Worm (Caenorhabditis elegans): Measurements from ENCODE around the gene npr-1.

DNA sequence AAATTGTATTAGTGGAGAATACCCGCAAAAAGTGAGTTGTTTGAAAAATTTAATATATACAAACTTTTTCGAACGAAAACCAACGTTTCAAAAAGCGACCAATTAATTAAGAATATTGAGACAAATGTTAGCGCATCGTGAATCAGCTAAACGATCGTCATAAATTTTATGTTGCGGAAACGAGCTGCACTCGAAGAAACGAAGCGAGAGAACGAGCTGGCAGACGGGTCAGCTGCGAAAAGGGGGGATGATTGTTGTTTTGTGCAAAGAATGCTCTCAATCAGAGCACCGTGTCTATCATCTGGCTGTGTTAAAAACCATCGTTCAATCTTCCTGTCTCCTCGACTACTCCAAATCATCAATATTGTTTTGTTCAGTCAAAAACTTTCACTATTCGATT is 34.2 kb upstream of the npr-1 start:
- no peak for TF ChIP-seq nfya-1 (tag; optimal IDR thresholded peaks at IDR 0.05; ENCODE audit: insufficient read depth)
- TF ChIP-seq nhr-77 (tag; optimal IDR thresholded peaks at IDR 0.05), result no peak

Measured in whole organism, L3 larva.